Fruit fly (Drosophila melanogaster) whole organism, prepupa: Measurements from ENCODE around the gene Rbfox1.

Experiments
- Blimp-1 ChIP-seq: fragments of 200-800 bp; sonication (Bioruptor generic); optimal IDR thresholded peaks from 3 replicates; lab custom pipeline; 2017; ENCODE audit warnings: missing biosample characterization, missing genetic modification characterization, mild to moderate bottlenecking, moderate library complexity, missing genetic modification reagents
- CG10631 ChIP-seq: fragments of 200-800 bp; sonication (Bioruptor generic); optimal IDR thresholded peaks from 2 replicates; lab custom pipeline; 2016; ENCODE audit warnings: missing biosample characterization, missing genetic modification characterization
- CG10669 ChIP-seq: fragments of 200-800 bp; sonication (Bioruptor generic); optimal IDR thresholded peaks from 3 replicates; lab custom pipeline; 2018; ENCODE audit warnings: missing biosample characterization, mild to moderate bottlenecking, missing genetic modification characterization, moderate library complexity
- CG11762 ChIP-seq: fragments of 200-800 bp; sonication (Bioruptor generic); optimal IDR thresholded peaks from 3 replicates; lab custom pipeline; 2016; ENCODE audit warnings: missing biosample characterization, missing genetic modification characterization; ENCODE audit not compliant: insufficient read depth
- CG11902 ChIP-seq: fragments of 200-800 bp; sonication (Bioruptor generic); optimal IDR thresholded peaks from 3 replicates; lab custom pipeline; 2016; ENCODE audit warnings: missing biosample characterization, missing genetic modification characterization
- CG15336 ChIP-seq: fragments of 200-800 bp; sonication (Bioruptor generic); IDR thresholded peaks from 2 replicates; pipeline ENCODE4 v1.3.6; 2022; ENCODE audit warnings: missing biosample characterization, missing genetic modification characterization
- CG1621 ChIP-seq: fragments of 200-800 bp; sonication (Bioruptor generic); optimal IDR thresholded peaks from 3 replicates; lab custom pipeline; 2018; ENCODE audit warnings: missing biosample characterization, mild to moderate bottlenecking, missing genetic modification characterization
- CG16779 ChIP-seq: fragments of 200-800 bp; sonication (Bioruptor generic); optimal IDR thresholded peaks from 3 replicates; lab custom pipeline; 2017; ENCODE audit warnings: missing biosample characterization, mild to moderate bottlenecking, missing genetic modification characterization
- CG3032 ChIP-seq: fragments of 200-800 bp; optimal IDR thresholded peaks from 2 replicates; lab custom pipeline; 2019; ENCODE audit warnings: missing biosample characterization, mild to moderate bottlenecking, missing genetic modification characterization, moderate library complexity
- CG32006 ChIP-seq: fragments of 200-800 bp; sonication (Bioruptor generic); optimal IDR thresholded peaks from 3 replicates; lab custom pipeline; 2017; ENCODE audit warnings: missing biosample characterization, mild to moderate bottlenecking, missing genetic modification characterization
- CG34406 ChIP-seq: fragments of 200-800 bp; sonication (Bioruptor generic); optimal IDR thresholded peaks from 3 replicates; lab custom pipeline; 2016; ENCODE audit warnings: missing biosample characterization, missing genetic modification characterization
- CG4318 ChIP-seq: fragments of 200-800 bp; sonication (Bioruptor generic); optimal IDR thresholded peaks from 3 replicates; lab custom pipeline; 2017; ENCODE audit warnings: missing biosample characterization, mild to moderate bottlenecking, missing genetic modification characterization
- CG6163 ChIP-seq: fragments of 200-800 bp; sonication (Bioruptor generic); IDR thresholded peaks from 3 replicates; pipeline ENCODE4 v1.3.6; 2022; ENCODE audit warnings: missing biosample characterization, missing genetic modification characterization
- CG6276 ChIP-seq: fragments of 200-800 bp; sonication (Bioruptor generic); optimal IDR thresholded peaks from 2 replicates; lab custom pipeline; 2017; ENCODE audit warnings: missing biosample characterization, mild to moderate bottlenecking, missing genetic modification characterization
- CG6792 ChIP-seq: fragments of 200-800 bp; sonication (Bioruptor generic); optimal IDR thresholded peaks from 3 replicates; lab custom pipeline; 2016; ENCODE audit warnings: missing biosample characterization, missing genetic modification characterization
- CG6808 ChIP-seq: fragments of 200-800 bp; sonication (Bioruptor generic); optimal IDR thresholded peaks from 3 replicates; lab custom pipeline; 2017; ENCODE audit warnings: missing biosample characterization, missing genetic modification characterization, mild to moderate bottlenecking, moderate library complexity, missing genetic modification reagents
- CG8119 ChIP-seq: fragments of 200-800 bp; sonication (Bioruptor generic); IDR thresholded peaks from 3 replicates; pipeline ENCODE4 v1.3.6; 2022; ENCODE audit warnings: missing biosample characterization, missing genetic modification characterization
- CG8632 ChIP-seq: fragments of 200-800 bp; sonication (Bioruptor generic); optimal IDR thresholded peaks from 3 replicates; lab custom pipeline; 2016; ENCODE audit warnings: missing biosample characterization, missing genetic modification characterization
- Eip75B ChIP-seq: fragments of 200-800 bp; sonication (Bioruptor generic); optimal IDR thresholded peaks from 3 replicates; lab custom pipeline; 2016; ENCODE audit warnings: missing biosample characterization, missing genetic modification characterization
- Eip78C ChIP-seq: fragments of 200-800 bp; sonication (Bioruptor generic); peaks from one replicate; lab custom pipeline; 2016; ENCODE audit warnings: missing biosample characterization, missing genetic modification characterization
- Ets96B ChIP-seq: fragments of 200-800 bp; optimal IDR thresholded peaks from 2 replicates; lab custom pipeline; 2019; ENCODE audit warnings: missing biosample characterization, mild to moderate bottlenecking, missing genetic modification characterization, moderate library complexity
- Gug ChIP-seq: fragments of 200-800 bp; sonication (Bioruptor generic); IDR thresholded peaks from 2 replicates; pipeline ENCODE4 v1.3.6; 2022; ENCODE audit warnings: missing biosample characterization, missing genetic modification characterization
- Hr38 ChIP-seq: sonication (Bioruptor generic); optimal IDR thresholded peaks from 2 replicates; lab custom pipeline; 2016; ENCODE audit warnings: missing biosample characterization, missing genetic modification characterization
- Hr39 ChIP-seq: fragments of 200-800 bp; sonication (Bioruptor generic); optimal IDR thresholded peaks from 2 replicates; lab custom pipeline; 2016; ENCODE audit warnings: missing biosample characterization, missing genetic modification characterization
- Lpt ChIP-seq: fragments of 200-800 bp; sonication (Bioruptor generic); optimal IDR thresholded peaks from 3 replicates; lab custom pipeline; 2016; ENCODE audit warnings: missing biosample characterization, missing genetic modification characterization
- OdsH ChIP-seq: fragments of 200-800 bp; sonication (Bioruptor generic); optimal IDR thresholded peaks from 3 replicates; lab custom pipeline; 2016; ENCODE audit warnings: missing biosample characterization, missing genetic modification characterization
- Smox ChIP-seq: fragments of 200-800 bp; sonication (Bioruptor generic); optimal IDR thresholded peaks from 3 replicates; lab custom pipeline; 2016; ENCODE audit warnings: missing biosample characterization, missing genetic modification characterization
- Sox14 ChIP-seq: fragments of 200-800 bp; sonication (Bioruptor generic); optimal IDR thresholded peaks from 3 replicates; lab custom pipeline; 2016; ENCODE audit warnings: missing biosample characterization, missing genetic modification characterization
- acj6 ChIP-seq: fragments of 200-800 bp; sonication (Bioruptor generic); optimal IDR thresholded peaks from 3 replicates; lab custom pipeline; 2016; ENCODE audit warnings: missing biosample characterization, missing genetic modification characterization
- cyc ChIP-seq: fragments of 200-800 bp; sonication (Bioruptor generic); optimal IDR thresholded peaks from 3 replicates; lab custom pipeline; 2016; ENCODE audit warnings: missing biosample characterization, missing genetic modification characterization
- dac ChIP-seq: fragments of 200-800 bp; sonication (Bioruptor generic); optimal IDR thresholded peaks from 2 replicates; lab custom pipeline; 2017; ENCODE audit warnings: missing biosample characterization, mild to moderate bottlenecking, missing genetic modification characterization
- eg ChIP-seq: fragments of 200-800 bp; sonication (Bioruptor generic); IDR thresholded peaks from 3 replicates; pipeline ENCODE4 v1.3.6; 2022; ENCODE audit warnings: missing biosample characterization, missing genetic modification characterization
- esn ChIP-seq: fragments of 200-800 bp; sonication (Bioruptor generic); optimal IDR thresholded peaks from 2 replicates; lab custom pipeline; 2016; ENCODE audit warnings: missing biosample characterization, mild to moderate bottlenecking, missing genetic modification characterization, moderate library complexity
- fd59A ChIP-seq: fragments of 200-800 bp; sonication (Bioruptor generic); optimal IDR thresholded peaks from 2 replicates; lab custom pipeline; 2017; ENCODE audit warnings: missing biosample characterization, mild to moderate bottlenecking, missing genetic modification characterization, missing genetic modification reagents
- fd85E ChIP-seq: fragments of 200-800 bp; sonication (Bioruptor generic); optimal IDR thresholded peaks from 3 replicates; lab custom pipeline; 2016; ENCODE audit warnings: missing biosample characterization, missing genetic modification characterization
- fkh ChIP-seq: fragments of 200-800 bp; sonication (Bioruptor generic); optimal IDR thresholded peaks from 3 replicates; lab custom pipeline; 2017; ENCODE audit warnings: missing biosample characterization, mild to moderate bottlenecking, missing genetic modification characterization, moderate library complexity
- lz ChIP-seq: fragments of 200-800 bp; sonication (Bioruptor generic); optimal IDR thresholded peaks from 3 replicates; lab custom pipeline; 2016; ENCODE audit warnings: missing biosample characterization, missing genetic modification characterization
- net ChIP-seq: fragments of 200-800 bp; sonication (Bioruptor generic); optimal IDR thresholded peaks from 3 replicates; lab custom pipeline; 2016; ENCODE audit warnings: missing biosample characterization, missing genetic modification characterization
- pdm3 ChIP-seq: fragments of 200-800 bp; sonication (Bioruptor generic); optimal IDR thresholded peaks from 3 replicates; lab custom pipeline; 2016; ENCODE audit warnings: missing biosample characterization, missing genetic modification characterization
- salr ChIP-seq, 2 experiments: fragments of 200-800 bp; sonication (Bioruptor generic); optimal IDR thresholded peaks; 3 replicates each; lab custom pipeline; 2016 to 2018; ENCODE audit warnings: missing biosample characterization in 2 of 2, missing genetic modification characterization in 2 of 2, mild to moderate bottlenecking in 1 of 2
- spab ChIP-seq: fragments of 200-800 bp; sonication (Bioruptor generic); optimal IDR thresholded peaks from 2 replicates; lab custom pipeline; 2017; ENCODE audit warnings: missing biosample characterization, mild to moderate bottlenecking, missing genetic modification characterization, missing genetic modification reagents
- ss ChIP-seq, 2 experiments: fragments of 200-800 bp; sonication (Bioruptor generic); optimal IDR thresholded peaks; 2 replicates in 1 of 2; 3 replicates in 1 of 2; lab custom pipeline; 2017 to 2018; ENCODE audit warnings: mild to moderate bottlenecking in 2 of 2, missing biosample characterization in 2 of 2, missing genetic modification characterization in 2 of 2, moderate library complexity in 1 of 2
- svp ChIP-seq: fragments of 200-800 bp; sonication (Bioruptor generic); peaks from one replicate; lab custom pipeline; 2016; ENCODE audit warnings: missing biosample characterization, missing genetic modification characterization
- vri ChIP-seq: fragments of 200-800 bp; sonication (Bioruptor generic); optimal IDR thresholded peaks from 3 replicates; lab custom pipeline; 2016; ENCODE audit warnings: missing biosample characterization, mild to moderate bottlenecking, missing genetic modification characterization

The Rbfox1 gene

DNA sequence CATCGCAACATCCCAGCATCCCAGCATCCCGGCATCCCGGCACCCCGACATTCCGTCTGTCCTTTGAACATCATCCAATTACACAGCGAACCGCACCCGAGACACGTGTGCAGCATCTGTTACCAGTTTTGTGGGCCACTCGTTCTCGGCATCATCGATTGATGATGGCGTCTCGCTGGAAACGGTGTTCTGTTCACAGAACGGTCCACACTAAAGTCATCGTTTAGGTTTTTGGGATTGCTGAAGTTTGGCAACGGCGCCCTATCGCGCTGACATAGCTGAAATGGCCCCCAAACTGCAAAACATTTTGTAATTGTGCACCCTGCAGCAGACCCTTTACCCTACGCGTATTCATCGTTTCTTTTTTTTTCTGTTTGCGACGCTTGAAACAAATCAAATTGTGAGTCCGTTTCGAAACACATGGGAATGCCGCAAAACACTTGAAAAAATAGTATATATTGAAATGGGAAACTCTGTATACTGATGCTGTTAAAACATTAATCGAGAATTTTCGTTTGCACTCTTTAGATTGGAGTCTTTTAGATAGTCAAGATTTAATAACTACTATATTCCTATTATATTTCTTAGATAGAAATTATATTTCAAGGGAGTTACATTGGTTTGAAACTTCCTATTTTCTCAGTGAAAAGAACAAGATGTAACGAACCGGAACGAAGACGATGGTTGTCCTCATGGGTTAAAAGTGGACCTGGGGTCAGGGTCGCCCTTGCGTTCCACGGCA lies 44.6 kb downstream of the Rbfox1 start (continued):
- TF ChIP-seq CG11902 (GFP tag; lab: Kevin White, UChicago) (no peak), eg (GFP tag; lab: Robert Waterston, UW) (no peak), CG32006 (no peak), Eip78C (GFP tag; lab: Kevin White, UChicago) (peak; percentile 84), CG10631 (peak; percentile 31), fkh (no peak), CG15336 (GFP tag; lab: Robert Waterston, UW) (0 out of 2 replicates have a peak, but pooled peaks have one; percentile 8), Hr39 (GFP tag; lab: Kevin White, UChicago) (no peak), spab (GFP tag; lab: Kevin White, UChicago) (no peak), lz (GFP tag; lab: Kevin White, UChicago) (no peak), Eip75B (GFP tag; lab: Kevin White, UChicago) (no peak), Sox14 (GFP tag; lab: Kevin White, UChicago) (no peak), CG8632 (peak; percentile 40), CG6808 (no peak), CG6276 (GFP tag; lab: Kevin White, UChicago) (no peak), CG34406 (GFP tag; lab: Kevin White, UChicago) (peak; percentile 35), CG4318 (no peak), OdsH (peak; percentile 7), CG8119 (GFP tag; lab: Robert Waterston, UW) (no peak), Gug (no peak), salr (GFP tag; optimal IDR thresholded peaks at IDR 0.05; lab: Kevin White, UChicago) (no peak), net (GFP tag; lab: Kevin White, UChicago) (no peak), vri (GFP tag; lab: Kevin White, UChicago) (no peak), acj6 (GFP tag; lab: Kevin White, UChicago) (peak; percentile 42), CG16779 (tag; lab: Kevin White, UChicago) (no peak), pdm3 (GFP tag; lab: Kevin White, UChicago) (no peak), Smox (GFP tag; lab: Kevin White, UChicago) (peak; percentile 25), Ets96B (tag; lab: Kevin White, UChicago) (peak; percentile 58), CG6163 (0 out of 3 replicates have a peak, but pooled peaks have one; percentile 9), CG3032 (tag; lab: Kevin White, UChicago) (peak; percentile 52), esn (GFP tag; lab: Kevin White, UChicago) (peak; percentile 12), ss (GFP tag; optimal IDR thresholded peaks at IDR 0.05; lab: Kevin White, UChicago) (peak in 1 of 2 experiments; percentile 29), Hr38 (GFP tag; lab: Kevin White, UChicago) (no peak), CG6792 (GFP tag; lab: Kevin White, UChicago) (no peak), CG10669 (peak; percentile 53), fd85E (GFP tag; lab: Kevin White, UChicago) (no peak), Lpt (GFP tag; lab: Kevin White, UChicago) (no peak), cyc (GFP tag; lab: Kevin White, UChicago) (peak; percentile 8), dac (GFP tag; lab: Kevin White, UChicago) (no peak)
- TF ChIP-seq, all 60 proteins: peak for 21

DNA sequence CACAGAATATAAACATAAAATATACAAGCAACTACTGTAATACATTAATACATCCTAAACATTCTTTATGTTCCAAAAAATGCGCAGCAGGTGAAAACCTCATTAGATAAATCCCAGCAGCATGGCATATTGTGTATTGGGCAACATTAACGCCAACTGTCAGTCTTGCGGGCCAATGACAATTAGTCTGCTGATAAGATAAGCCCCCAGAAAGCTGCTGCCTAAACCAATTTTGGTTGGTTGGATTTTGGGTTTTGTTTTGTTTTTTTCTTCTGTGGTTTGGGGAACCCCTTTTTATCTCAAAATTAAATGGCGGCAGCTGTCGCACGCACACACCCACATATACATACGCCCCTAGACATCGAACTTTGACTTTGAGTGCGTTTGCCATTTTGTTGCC lies 47.0 kb downstream of the Rbfox1 start:
- TF ChIP-seq Smox (GFP tag; lab: Kevin White, UChicago) (no peak), svp (GFP tag; lab: Kevin White, UChicago) (no peak), CG1621 (no peak), Sox14 (GFP tag; lab: Kevin White, UChicago) (no peak), CG15336 (GFP tag; lab: Robert Waterston, UW) (no peak), CG32006 (no peak), Eip78C (GFP tag; lab: Kevin White, UChicago) (no peak), CG11762 (GFP tag; lab: Kevin White, UChicago) (no peak), Gug (no peak), fd59A (GFP tag; lab: Kevin White, UChicago) (no peak), acj6 (GFP tag; lab: Kevin White, UChicago) (no peak), CG6276 (GFP tag; lab: Kevin White, UChicago) (no peak), CG6792 (GFP tag; lab: Kevin White, UChicago) (no peak), salr (GFP tag; optimal IDR thresholded peaks at IDR 0.05; lab: Kevin White, UChicago) (no peak), CG34406 (GFP tag; lab: Kevin White, UChicago) (no peak), fkh (no peak), Blimp-1 (no peak), CG6808 (no peak), Lpt (GFP tag; lab: Kevin White, UChicago) (no peak)
